Fruit fly (Drosophila melanogaster) whole organism, embryonic: ENCODE results near the gene CG14410.
A peak's percentile ranks its signal among the peaks of the same experiment; 100 is the strongest.

Experiments used
- Antp ChIP-seq: fragments of 200-800 bp; sonication (Bioruptor generic); optimal IDR thresholded peaks from 3 replicates; lab custom pipeline; 2016; ENCODE audit warnings: missing biosample characterization, missing genetic modification characterization
- BEAF-32 ChIP-seq: fragments of 200-800 bp; sonication (Bioruptor generic); optimal IDR thresholded peaks from 3 replicates; lab custom pipeline; 2017; ENCODE audit warnings: missing biosample characterization, missing genetic modification characterization, mild to moderate bottlenecking, moderate library complexity, missing genetic modification reagents
- CG10267 ChIP-seq: fragments of 200-800 bp; sonication (Bioruptor generic); optimal IDR thresholded peaks from 2 replicates; lab custom pipeline; 2018; ENCODE audit warnings: missing biosample characterization, mild to moderate bottlenecking, missing genetic modification characterization, moderate library complexity
- CG2120 ChIP-seq: fragments of 200-800 bp; sonication (Bioruptor generic); optimal IDR thresholded peaks from 3 replicates; lab custom pipeline; 2016; ENCODE audit warnings: missing biosample characterization, missing genetic modification characterization
- CG2199 ChIP-seq: fragments of 200-800 bp; sonication (Bioruptor generic); IDR thresholded peaks from 3 replicates; pipeline ENCODE4 v1.3.6; 2022; ENCODE audit warnings: missing biosample characterization, missing genetic modification characterization
- CG2678 ChIP-seq: fragments of 200-800 bp; sonication (Bioruptor generic); optimal IDR thresholded peaks from 3 replicates; lab custom pipeline; 2019; ENCODE audit warnings: missing biosample characterization, mild to moderate bottlenecking, missing genetic modification characterization, moderate library complexity
- CG2712 ChIP-seq: fragments of 200-800 bp; optimal IDR thresholded peaks from 3 replicates; lab custom pipeline; 2019; ENCODE audit warnings: missing biosample characterization, mild to moderate bottlenecking, missing genetic modification characterization, moderate library complexity
- CG30020 ChIP-seq: fragments of 200-800 bp; optimal IDR thresholded peaks from 2 replicates; lab custom pipeline; 2019; ENCODE audit warnings: missing biosample characterization, mild to moderate bottlenecking, missing genetic modification characterization, moderate library complexity
- CG31388 ChIP-seq: fragments of 200-800 bp; sonication (Bioruptor generic); optimal IDR thresholded peaks from 2 replicates; lab custom pipeline; 2016; ENCODE audit warnings: missing biosample characterization, missing genetic modification characterization
- CG32772 ChIP-seq: fragments of 200-800 bp; sonication (Bioruptor generic); IDR thresholded peaks from 2 replicates; pipeline ENCODE4 v1.3.6; 2022; ENCODE audit warnings: missing biosample characterization, missing genetic modification characterization
- CG3847 ChIP-seq: fragments of 200-800 bp; sonication (Bioruptor generic); IDR thresholded peaks from 2 replicates; pipeline ENCODE4 v1.3.6; 2022; ENCODE audit warnings: missing biosample characterization, missing genetic modification characterization
- CG5180 ChIP-seq: fragments of 200-800 bp; sonication (Bioruptor generic); optimal IDR thresholded peaks from 3 replicates; lab custom pipeline; 2017; ENCODE audit warnings: missing biosample characterization, missing genetic modification characterization, mild to moderate bottlenecking, moderate library complexity, missing genetic modification reagents
- CG6272 ChIP-seq: fragments of 200-800 bp; sonication (Bioruptor generic); IDR thresholded peaks from 2 replicates; pipeline ENCODE4 v1.3.6; 2022; ENCODE audit warnings: missing biosample characterization, missing genetic modification characterization
- CG8290 ChIP-seq, 3 experiments: fragments of 200-800 bp; sonication (Bioruptor generic); optimal IDR thresholded peaks; 2 replicates each; lab custom pipeline; 2016 to 2019; ENCODE audit warnings: missing biosample characterization in 3 of 3, missing genetic modification characterization in 3 of 3, mild to moderate bottlenecking in 2 of 3, moderate library complexity in 1 of 3
- CG9215 ChIP-seq: fragments of 200-800 bp; sonication (Bioruptor generic); IDR thresholded peaks from 2 replicates; pipeline ENCODE4 v1.3.6; 2022; ENCODE audit warnings: missing biosample characterization, missing genetic modification characterization
- CG9437 ChIP-seq: fragments of 200-800 bp; sonication (Bioruptor generic); optimal IDR thresholded peaks from 2 replicates; lab custom pipeline; 2018; ENCODE audit warnings: missing biosample characterization, mild to moderate bottlenecking, missing genetic modification characterization
- CTCF ChIP-seq: fragments of 200-800 bp; sonication (Bioruptor generic); optimal IDR thresholded peaks from 2 replicates; lab custom pipeline; 2017; ENCODE audit warnings: missing biosample characterization, mild to moderate bottlenecking, missing genetic modification characterization, moderate library complexity
- CoRest ChIP-seq: fragments of 200-800 bp; sonication (Bioruptor generic); optimal IDR thresholded peaks from 3 replicates; lab custom pipeline; 2018; ENCODE audit warnings: missing biosample characterization, mild to moderate bottlenecking, missing genetic modification characterization, moderate library complexity
- Deaf1 ChIP-seq: fragments of 200-800 bp; optimal IDR thresholded peaks from 3 replicates; lab custom pipeline; 2019; ENCODE audit warnings: missing biosample characterization, mild to moderate bottlenecking, missing genetic modification characterization, moderate library complexity
- Dip3 ChIP-seq: fragments of 200-800 bp; sonication (Bioruptor generic); optimal IDR thresholded peaks from 3 replicates; lab custom pipeline; 2016; ENCODE audit warnings: missing biosample characterization, missing genetic modification characterization
- Dll ChIP-seq: fragments of 200-800 bp; sonication (Bioruptor generic); IDR thresholded peaks from 4 replicates; pipeline ENCODE4 v1.3.6; 2022; ENCODE audit warnings: missing biosample characterization, missing genetic modification characterization; ENCODE audit not compliant: partially characterized antibody
- Fer3 ChIP-seq: fragments of 200-800 bp; sonication (Bioruptor generic); optimal IDR thresholded peaks from 2 replicates; lab custom pipeline; 2018; ENCODE audit warnings: missing biosample characterization, mild to moderate bottlenecking, missing genetic modification characterization, moderate library complexity
- Hmr ChIP-seq: fragments of 200-800 bp; sonication (Bioruptor generic); optimal IDR thresholded peaks from 3 replicates; lab custom pipeline; 2017; ENCODE audit warnings: mild to moderate bottlenecking, missing biosample characterization, missing genetic modification reagents, missing genetic modification characterization
- Hr39 ChIP-seq: fragments of >200 bp; optimal IDR thresholded peaks from 2 replicates; lab custom pipeline; 2017
- Lim3 ChIP-seq: fragments of 200-800 bp; sonication (Bioruptor generic); IDR thresholded peaks from 2 replicates; pipeline ENCODE4 v1.3.6; 2022; ENCODE audit warnings: missing biosample characterization, missing genetic modification characterization
- NFAT ChIP-seq: fragments of 200-800 bp; sonication (Bioruptor generic); IDR thresholded peaks from 2 replicates; pipeline ENCODE4 v1.3.6; 2022; ENCODE audit warnings: missing biosample characterization, missing genetic modification characterization
- Nf-YB ChIP-seq: fragments of 200-800 bp; sonication (Bioruptor generic); optimal IDR thresholded peaks from 3 replicates; lab custom pipeline; 2019; ENCODE audit warnings: missing biosample characterization, mild to moderate bottlenecking, missing genetic modification characterization, moderate library complexity
- Pdp1 ChIP-seq, 2 experiments: fragments of 200-800 bp; sonication (Bioruptor generic); optimal IDR thresholded peaks; 3 replicates each; lab custom pipeline; 2016; ENCODE audit warnings: missing biosample characterization in 2 of 2, missing genetic modification characterization in 2 of 2, mild to moderate bottlenecking in 1 of 2, moderate library complexity in 1 of 2
- Scr ChIP-seq: fragments of 200-800 bp; sonication (Bioruptor generic); IDR thresholded peaks from 2 replicates; pipeline ENCODE4 v1.3.6; 2022; ENCODE audit warnings: missing biosample characterization, missing genetic modification characterization; ENCODE audit not compliant: partially characterized antibody
- amos ChIP-seq: fragments of 200-800 bp; sonication (Bioruptor generic); IDR thresholded peaks from 2 replicates; pipeline ENCODE4 v1.3.6; 2022; ENCODE audit warnings: missing biosample characterization, missing genetic modification characterization; ENCODE audit not compliant: partially characterized antibody
- aop ChIP-seq: fragments of 200-800 bp; sonication (Bioruptor generic); IDR thresholded peaks from 2 replicates; pipeline ENCODE4 v1.3.6; 2022; ENCODE audit warnings: missing biosample characterization, missing genetic modification characterization
- chif ChIP-seq, 2 experiments: fragments of 200-800 bp; sonication (Bioruptor generic); optimal IDR thresholded peaks; 3 replicates each; lab custom pipeline; 2016; ENCODE audit warnings: missing biosample characterization in 2 of 2, missing genetic modification characterization in 2 of 2
- crc ChIP-seq: fragments of 200-800 bp; sonication (Bioruptor generic); optimal IDR thresholded peaks from 2 replicates; lab custom pipeline; 2016; ENCODE audit warnings: missing biosample characterization, missing genetic modification characterization
- crol ChIP-seq: fragments of 200-800 bp; sonication (Bioruptor generic); IDR thresholded peaks from 2 replicates; pipeline ENCODE4 v1.3.6; 2022; ENCODE audit warnings: missing biosample characterization, missing genetic modification characterization
- eyg ChIP-seq: fragments of 200-800 bp; sonication (Bioruptor generic); optimal IDR thresholded peaks from 3 replicates; lab custom pipeline; 2016; ENCODE audit warnings: missing biosample characterization, missing genetic modification characterization
- fru ChIP-seq: fragments of >200 bp; optimal IDR thresholded peaks from 2 replicates; lab custom pipeline; 2017
- ftz-f1 ChIP-seq: fragments of 200-800 bp; sonication (Bioruptor generic); optimal IDR thresholded peaks from 2 replicates; lab custom pipeline; 2016; ENCODE audit warnings: missing biosample characterization, missing genetic modification characterization
- gcm ChIP-seq: fragments of 200-800 bp; sonication (Bioruptor generic); optimal IDR thresholded peaks from 2 replicates; lab custom pipeline; 2019; ENCODE audit warnings: missing biosample characterization, mild to moderate bottlenecking, missing genetic modification characterization, moderate library complexity
- hbn ChIP-seq: fragments of 200-800 bp; sonication (Bioruptor generic); IDR thresholded peaks from 2 replicates; pipeline ENCODE4 v1.3.6; 2022; ENCODE audit warnings: missing biosample characterization, missing genetic modification characterization; ENCODE audit not compliant: partially characterized antibody
- ken ChIP-seq: fragments of 200-800 bp; sonication (Bioruptor generic); IDR thresholded peaks from 3 replicates; pipeline ENCODE4 v1.3.6; 2022; ENCODE audit warnings: missing biosample characterization, missing genetic modification characterization
- oc ChIP-seq: fragments of 200-800 bp; sonication (Bioruptor generic); optimal IDR thresholded peaks from 2 replicates; lab custom pipeline; 2018; ENCODE audit warnings: missing biosample characterization, mild to moderate bottlenecking, missing genetic modification characterization, moderate library complexity
- sens ChIP-seq: fragments of 200-800 bp; sonication (Bioruptor generic); peaks from one replicate; lab custom pipeline; 2016; ENCODE audit warnings: missing biosample characterization, missing genetic modification characterization
- sna ChIP-seq: fragments of 200-800 bp; sonication (Bioruptor generic); IDR thresholded peaks from 2 replicates; pipeline ENCODE4 v1.3.6; 2022; ENCODE audit warnings: missing biosample characterization, missing genetic modification characterization; ENCODE audit not compliant: partially characterized antibody
- sqz ChIP-seq: fragments of 200-800 bp; sonication (Bioruptor generic); optimal IDR thresholded peaks from 3 replicates; lab custom pipeline; 2018; ENCODE audit warnings: missing biosample characterization, mild to moderate bottlenecking, missing genetic modification characterization
- stc ChIP-seq: fragments of 200-800 bp; sonication (Bioruptor generic); IDR thresholded peaks from 2 replicates; pipeline ENCODE4 v1.3.6; 2022; ENCODE audit warnings: missing biosample characterization, missing genetic modification characterization
- sug ChIP-seq: fragments of 200-800 bp; optimal IDR thresholded peaks from 2 replicates; lab custom pipeline; 2019; ENCODE audit warnings: missing biosample characterization, mild to moderate bottlenecking, missing genetic modification characterization, moderate library complexity
- tna ChIP-seq: fragments of 200-800 bp; sonication (Bioruptor generic); IDR thresholded peaks from 2 replicates; pipeline ENCODE4 v1.3.6; 2022; ENCODE audit warnings: missing biosample characterization, missing genetic modification characterization; ENCODE audit not compliant: partially characterized antibody
- unc-4 ChIP-seq: fragments of 200-800 bp; sonication (Bioruptor generic); IDR thresholded peaks from 2 replicates; pipeline ENCODE4 v1.3.6; 2022; ENCODE audit warnings: missing biosample characterization, missing genetic modification characterization; ENCODE audit not compliant: partially characterized antibody
- wor ChIP-seq: fragments of 200-800 bp; sonication (Bioruptor generic); IDR thresholded peaks from 2 replicates; pipeline ENCODE4 v1.3.6; 2022; ENCODE audit warnings: missing biosample characterization, missing genetic modification characterization

Gene CG14410

dm6 chrX:14831713-14832561, 4.6 kb upstream of the CG14410 start, which contains the start of gene CG14408 (continued):
- TF ChIP-seq CG30020 (peak; percentile 94), BEAF-32 (GFP tag; lab: Kevin White, UChicago) (peak; percentile 66), wor (GFP tag; lab: Robert Waterston, UW) (no peak), ftz-f1 (GFP tag; lab: Kevin White, UChicago) (no peak), Hr39 (lab: Kevin White, UChicago) (no peak), sqz (GFP tag; lab: Kevin White, UChicago) (peak; percentile 4), Scr (GFP tag; lab: Robert Waterston, UW) (peak; percentile 65), crc (GFP tag; lab: Kevin White, UChicago) (no peak), CG8290 (GFP tag; optimal IDR thresholded peaks at IDR 0.05; lab: Kevin White, UChicago) (no peak), CG8290 (tag; optimal IDR thresholded peaks at IDR 0.05; lab: Kevin White, UChicago) (peak in 1 of 2 experiments; percentile 2), oc (tag; lab: Kevin White, UChicago) (no peak), chif (GFP tag; optimal IDR thresholded peaks at IDR 0.05; lab: Kevin White, UChicago) (no peak), CG32772 (GFP tag; lab: Robert Waterston, UW) (no peak), CG10267 (tag; lab: Kevin White, UChicago) (peak; percentile 25), Dll (peak; percentile 70), NFAT (GFP tag; lab: Robert Waterston, UW) (no peak), gcm (no peak), CG9215 (GFP tag; lab: Robert Waterston, UW) (no peak), Pdp1 (GFP tag; optimal IDR thresholded peaks at IDR 0.05; lab: Kevin White, UChicago) (peak in 1 of 2 experiments; percentile 72), sna (peak; percentile 54), CG2712 (tag; lab: Kevin White, UChicago) (peak; percentile 20), sens (peak; percentile 55), CTCF (GFP tag; lab: Kevin White, UChicago) (peak; percentile 76), CG6272 (GFP tag; lab: Robert Waterston, UW) (peak; percentile 14; the same call in 1 of the 2 replicates), Deaf1 (tag; lab: Kevin White, UChicago) (peak; percentile 9), CoRest (tag; lab: Kevin White, UChicago) (peak; percentile 12), CG31388 (no peak), hbn (GFP tag; lab: Robert Waterston, UW) (peak; percentile 30; the same call in 1 of the 2 replicates), CG5180 (GFP tag; lab: Kevin White, UChicago) (no peak), CG9437 (peak; percentile 33), tna (GFP tag; lab: Robert Waterston, UW) (no peak), sug (tag; lab: Kevin White, UChicago) (peak; percentile 4), amos (GFP tag; lab: Robert Waterston, UW) (peak; percentile 66; the same call in 1 of the 2 replicates), CG2678 (peak; percentile 38), CG2199 (GFP tag; lab: Robert Waterston, UW) (no peak), unc-4 (GFP tag; lab: Robert Waterston, UW) (peak; percentile 66), fru (lab: Kevin White, UChicago) (no peak), Hmr (no peak), CG2120 (GFP tag; lab: Kevin White, UChicago) (peak; percentile 5), Fer3 (tag; lab: Kevin White, UChicago) (no peak), ken (no peak), Lim3 (GFP tag; lab: Robert Waterston, UW) (no peak), crol (peak; percentile 59), aop (no peak), Nf-YB (GFP tag; lab: Kevin White, UChicago) (peak; percentile 3), Antp (no peak), stc (GFP tag; lab: Robert Waterston, UW) (no peak), eyg (GFP tag; lab: Kevin White, UChicago) (no peak), CG3847 (GFP tag; lab: Robert Waterston, UW) (no peak), Dip3 (no peak)
